Worm (Caenorhabditis elegans) whole organism, young adult: Measurements from ENCODE around the gene F40G9.6.

Source experiments
- B0261.1 ChIP-seq: sonication (generic microtip); optimal IDR thresholded peaks from 2 replicates; lab custom pipeline; 2016; ENCODE audit warnings: mild to moderate bottlenecking, missing genetic modification characterization, moderate library complexity, missing compliant biosample characterization
- egl-18 ChIP-seq: fragments of 200-800 bp; sonication (Bioruptor generic); IDR thresholded peaks from 2 replicates; pipeline ENCODE4 v1.3.6; 2022; ENCODE audit warnings: missing genetic modification reagents, missing genetic modification characterization, missing compliant biosample characterization
- ets-4 ChIP-seq: fragments of 200-800 bp; sonication (Bioruptor generic); optimal IDR thresholded peaks from 2 replicates; lab custom pipeline; 2018; ENCODE audit warnings: mild to moderate bottlenecking, missing genetic modification characterization, missing compliant biosample characterization
- him-1 ChIP-seq: sonication (generic microtip); optimal IDR thresholded peaks from 2 replicates; lab custom pipeline; 2016; ENCODE audit warnings: missing genotype, missing genetic modification reagents, missing genetic modification characterization, missing compliant biosample characterization
- lin-40 ChIP-seq: sonication (generic microtip); optimal IDR thresholded peaks from 2 replicates; lab custom pipeline; 2016; ENCODE audit warnings: missing genetic modification characterization, mild to moderate bottlenecking, missing compliant biosample characterization, missing genotype, missing genetic modification reagents
- lin-54 ChIP-seq: fragments of 200-800 bp; sonication (Bioruptor generic); optimal IDR thresholded peaks from 2 replicates; lab custom pipeline; 2018; ENCODE audit warnings: mild to moderate bottlenecking, missing genetic modification characterization, missing compliant biosample characterization
- snpc-4 ChIP-seq, 5 experiments: fragments of 150-350 bp in 1 of 5; sonication (generic microtip) in 4 of 5; optimal IDR thresholded peaks; 2 replicates each; lab custom pipeline; 2014 to 2018; ENCODE audit warnings: missing genetic modification characterization in 5 of 5, missing biosample characterization in 3 of 5, antibody characterized with exemption in 2 of 5, mild to moderate bottlenecking in 2 of 5, missing compliant biosample characterization in 2 of 5, missing genotype in 2 of 5, moderate library complexity in 2 of 5, missing genetic modification reagents in 1 of 5
- ztf-18 ChIP-seq: sonication (generic microtip); optimal IDR thresholded peaks from 2 replicates; lab custom pipeline; 2016; ENCODE audit warnings: missing genotype, mild to moderate bottlenecking, missing genetic modification characterization, missing compliant biosample characterization

DNA sequence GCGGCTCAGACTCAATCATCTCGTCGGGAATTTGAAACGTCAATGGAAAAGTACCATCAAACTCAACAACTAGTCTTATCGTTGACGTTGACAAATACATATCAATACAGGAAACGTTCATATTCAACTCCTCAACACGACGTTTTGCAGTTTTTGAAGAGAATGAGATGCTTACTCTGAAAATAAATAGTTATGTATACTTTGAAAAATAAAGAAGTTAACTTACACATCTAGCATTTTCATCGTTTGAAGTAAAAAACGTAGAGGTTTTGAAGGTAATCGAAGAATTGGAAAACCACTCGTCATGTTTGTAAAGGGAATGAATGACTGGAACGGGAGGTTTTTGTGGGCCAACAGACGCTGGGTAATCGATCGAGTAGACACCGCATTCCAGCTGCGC, 38.4 kb upstream of the F40G9.6 start, which contains the start of gene fbxb-81:
- no peak for TF ChIP-seq ets-4
- no peak for TF ChIP-seq him-1 (tag; lab: Kevin White, UChicago)
- TF ChIP-seq lin-40 (tag; lab: Kevin White, UChicago), result no peak
- no peak for TF ChIP-seq egl-18
- TF ChIP-seq ztf-18 (tag; lab: Kevin White, UChicago), result no peak
- TF ChIP-seq lin-54 (GFP tag; lab: Kevin White, UChicago), result no peak
- TF ChIP-seq snpc-4 (GFP tag; optimal IDR thresholded peaks at IDR 0.05; lab: Kevin White, UChicago), result no peak
- no peak for TF ChIP-seq snpc-4 (tag; optimal IDR thresholded peaks at IDR 0.05; lab: Kevin White, UChicago)
- TF ChIP-seq B0261.1 (tag; lab: Kevin White, UChicago), result no peak
